Fruit fly (Drosophila melanogaster) whole organism, embryonic: ENCODE data around the gene ssh.

Experiments used
- Adf1 ChIP-seq: fragments of 200-800 bp; sonication (Bioruptor generic); IDR thresholded peaks from 2 replicates; pipeline ENCODE4 v1.3.6; 2022; ENCODE audit warnings: missing biosample characterization, missing genetic modification characterization
- Antp ChIP-seq: fragments of 200-800 bp; sonication (Bioruptor generic); optimal IDR thresholded peaks from 3 replicates; lab custom pipeline; 2016; ENCODE audit warnings: missing biosample characterization, missing genetic modification characterization
- Atf3 ChIP-seq: fragments of 200-800 bp; sonication (Bioruptor generic); optimal IDR thresholded peaks from 3 replicates; lab custom pipeline; 2016; ENCODE audit warnings: missing biosample characterization, missing genetic modification characterization
- Atf6 ChIP-seq: fragments of 200-800 bp; sonication (Bioruptor generic); IDR thresholded peaks from 2 replicates; pipeline ENCODE4 v1.3.6; 2022; ENCODE audit warnings: missing biosample characterization, missing genetic modification characterization
- Bgb ChIP-seq: fragments of 200-800 bp; sonication (Bioruptor generic); IDR thresholded peaks from 2 replicates; pipeline ENCODE4 v1.3.6; 2022; ENCODE audit warnings: missing biosample characterization, missing genetic modification characterization; ENCODE audit not compliant: partially characterized antibody
- BtbVII ChIP-seq: fragments of 200-800 bp; sonication (Bioruptor generic); optimal IDR thresholded peaks from 3 replicates; lab custom pipeline; 2017; ENCODE audit warnings: missing biosample characterization, mild to moderate bottlenecking, missing genetic modification characterization
- Bteb2 ChIP-seq: fragments of 200-800 bp; sonication (Bioruptor generic); optimal IDR thresholded peaks from 2 replicates; lab custom pipeline; 2016; ENCODE audit warnings: missing biosample characterization, missing genetic modification characterization
- CG10431 ChIP-seq: fragments of 200-800 bp; sonication (Bioruptor generic); optimal IDR thresholded peaks from 3 replicates; lab custom pipeline; 2018; ENCODE audit warnings: missing biosample characterization, mild to moderate bottlenecking, missing genetic modification characterization
- CG10979 ChIP-seq: fragments of 200-800 bp; sonication (Bioruptor generic); optimal IDR thresholded peaks from 2 replicates; lab custom pipeline; 2018; ENCODE audit warnings: missing biosample characterization, mild to moderate bottlenecking, missing genetic modification characterization, moderate library complexity
- CG12155 ChIP-seq: fragments of 200-800 bp; sonication (Bioruptor generic); optimal IDR thresholded peaks from 3 replicates; lab custom pipeline; 2016; ENCODE audit warnings: missing biosample characterization, missing genetic modification characterization
- CG12299 ChIP-seq: fragments of 200-800 bp; sonication (Bioruptor generic); optimal IDR thresholded peaks from 2 replicates; lab custom pipeline; 2018; ENCODE audit warnings: missing biosample characterization, mild to moderate bottlenecking, missing genetic modification characterization
- CG12942 ChIP-seq: fragments of 200-800 bp; sonication (Bioruptor generic); optimal IDR thresholded peaks from 3 replicates; lab custom pipeline; 2016; ENCODE audit warnings: missing biosample characterization, missing genetic modification characterization
- CG14667 ChIP-seq: fragments of 200-800 bp; sonication (Bioruptor generic); IDR thresholded peaks from 2 replicates; pipeline ENCODE4 v1.3.6; 2022; ENCODE audit warnings: missing biosample characterization, missing genetic modification characterization
- CG14965 ChIP-seq: fragments of 200-800 bp; sonication (Bioruptor generic); optimal IDR thresholded peaks from 2 replicates; lab custom pipeline; 2016; ENCODE audit warnings: missing biosample characterization, missing genetic modification characterization, borderline replicate concordance
- CG15011 ChIP-seq: fragments of 200-800 bp; sonication (Bioruptor generic); optimal IDR thresholded peaks from 3 replicates; lab custom pipeline; 2018; ENCODE audit warnings: missing biosample characterization, mild to moderate bottlenecking, missing genetic modification characterization
- CG15269 ChIP-seq: fragments of 200-800 bp; sonication (Bioruptor generic); optimal IDR thresholded peaks from 2 replicates; lab custom pipeline; 2018; ENCODE audit warnings: missing biosample characterization, mild to moderate bottlenecking, missing genetic modification characterization, moderate library complexity
- CG15696 ChIP-seq: fragments of 200-800 bp; sonication (Bioruptor generic); optimal IDR thresholded peaks from 2 replicates; lab custom pipeline; 2019; ENCODE audit warnings: missing biosample characterization, mild to moderate bottlenecking, missing genetic modification characterization, moderate library complexity
- CG16863 ChIP-seq: fragments of 200-800 bp; sonication (Bioruptor generic); optimal IDR thresholded peaks from 3 replicates; lab custom pipeline; 2016; ENCODE audit warnings: missing biosample characterization, missing genetic modification characterization
- CG17359 ChIP-seq: fragments of 200-800 bp; sonication (Bioruptor generic); optimal IDR thresholded peaks from 3 replicates; lab custom pipeline; 2018; ENCODE audit warnings: missing biosample characterization, mild to moderate bottlenecking, missing genetic modification characterization, moderate library complexity
- CG18764 ChIP-seq: fragments of 200-800 bp; sonication (Bioruptor generic); optimal IDR thresholded peaks from 3 replicates; lab custom pipeline; 2016; ENCODE audit warnings: missing biosample characterization, missing genetic modification characterization
- CG31441 ChIP-seq: fragments of 200-800 bp; sonication (Bioruptor generic); IDR thresholded peaks from 2 replicates; pipeline ENCODE4 v1.3.6; 2022; ENCODE audit warnings: missing biosample characterization, missing genetic modification characterization
- CG34422 ChIP-seq: fragments of 200-800 bp; sonication (Bioruptor generic); IDR thresholded peaks from 3 replicates; pipeline ENCODE4 v1.3.6; 2022; ENCODE audit warnings: missing biosample characterization, missing genetic modification characterization
- CG3726 ChIP-seq: fragments of 200-800 bp; sonication (Bioruptor generic); IDR thresholded peaks from 3 replicates; pipeline ENCODE4, ENCODE4 v1.3.6; 2022; ENCODE audit warnings: missing biosample characterization, missing genetic modification characterization
- CG8290 ChIP-seq, 3 experiments: fragments of 200-800 bp; sonication (Bioruptor generic); optimal IDR thresholded peaks; 2 replicates each; lab custom pipeline; 2016 to 2019; ENCODE audit warnings: missing biosample characterization in 3 of 3, missing genetic modification characterization in 3 of 3, mild to moderate bottlenecking in 2 of 3, moderate library complexity in 1 of 3
- CG8388 ChIP-seq: fragments of 200-800 bp; sonication (Bioruptor generic); optimal IDR thresholded peaks from 2 replicates; lab custom pipeline; 2019; ENCODE audit warnings: missing biosample characterization, mild to moderate bottlenecking, missing genetic modification characterization, moderate library complexity
- CG8765 ChIP-seq: fragments of 200-800 bp; sonication (Bioruptor generic); IDR thresholded peaks from 2 replicates; pipeline ENCODE4 v1.3.6; 2022; ENCODE audit warnings: missing biosample characterization, missing genetic modification characterization
- CoRest ChIP-seq: fragments of 200-800 bp; sonication (Bioruptor generic); optimal IDR thresholded peaks from 3 replicates; lab custom pipeline; 2018; ENCODE audit warnings: missing biosample characterization, mild to moderate bottlenecking, missing genetic modification characterization, moderate library complexity
- Dad ChIP-seq: fragments of 200-800 bp; sonication (Bioruptor generic); optimal IDR thresholded peaks from 3 replicates; lab custom pipeline; 2016; ENCODE audit warnings: missing biosample characterization, missing genetic modification characterization
- Deaf1 ChIP-seq: fragments of 200-800 bp; optimal IDR thresholded peaks from 3 replicates; lab custom pipeline; 2019; ENCODE audit warnings: missing biosample characterization, mild to moderate bottlenecking, missing genetic modification characterization, moderate library complexity
- Dll ChIP-seq: fragments of 200-800 bp; sonication (Bioruptor generic); IDR thresholded peaks from 4 replicates; pipeline ENCODE4 v1.3.6; 2022; ENCODE audit warnings: missing biosample characterization, missing genetic modification characterization; ENCODE audit not compliant: partially characterized antibody
- Elba2 ChIP-seq: fragments of 200-800 bp; sonication (Bioruptor generic); optimal IDR thresholded peaks from 3 replicates; lab custom pipeline; 2016; ENCODE audit warnings: missing biosample characterization, missing genetic modification characterization
- HHEX ChIP-seq: fragments of 200-800 bp; sonication (Bioruptor generic); optimal IDR thresholded peaks from 3 replicates; lab custom pipeline; 2017; ENCODE audit warnings: missing biosample characterization, mild to moderate bottlenecking, missing genetic modification characterization, missing genetic modification reagents
- HmgD ChIP-seq: fragments of 200-800 bp; sonication (Bioruptor generic); optimal IDR thresholded peaks from 3 replicates; lab custom pipeline; 2016; ENCODE audit warnings: missing biosample characterization, missing genetic modification characterization
- Hr39 ChIP-seq: fragments of >200 bp; optimal IDR thresholded peaks from 2 replicates; lab custom pipeline; 2017
- Nf-YB ChIP-seq: fragments of 200-800 bp; sonication (Bioruptor generic); optimal IDR thresholded peaks from 3 replicates; lab custom pipeline; 2019; ENCODE audit warnings: missing biosample characterization, mild to moderate bottlenecking, missing genetic modification characterization, moderate library complexity
- TFAM ChIP-seq: fragments of 200-800 bp; sonication (Bioruptor generic); optimal IDR thresholded peaks from 2 replicates; lab custom pipeline; 2017; ENCODE audit warnings: missing biosample characterization, missing genetic modification characterization, inconsistent platforms
- YL-1 ChIP-seq: fragments of 200-800 bp; sonication (Bioruptor generic); optimal IDR thresholded peaks from 3 replicates; lab custom pipeline; 2017; ENCODE audit warnings: missing biosample characterization, mild to moderate bottlenecking, missing genetic modification characterization
- abd-A ChIP-seq: fragments of 200-800 bp; sonication (Bioruptor generic); optimal IDR thresholded peaks from 3 replicates; lab custom pipeline; 2019; ENCODE audit warnings: missing biosample characterization, mild to moderate bottlenecking, missing genetic modification characterization, moderate library complexity
- al ChIP-seq: fragments of 200-800 bp; sonication (Bioruptor generic); IDR thresholded peaks from 2 replicates; pipeline ENCODE4 v1.3.6; 2022; ENCODE audit warnings: missing biosample characterization, missing genetic modification characterization
- chn ChIP-seq: fragments of 200-800 bp; sonication (Bioruptor generic); optimal IDR thresholded peaks from 2 replicates; lab custom pipeline; 2016; ENCODE audit warnings: missing biosample characterization, missing genetic modification characterization
- danr ChIP-seq: fragments of 200-800 bp; sonication (Bioruptor generic); IDR thresholded peaks from 2 replicates; pipeline ENCODE4 v1.3.6; 2022; ENCODE audit warnings: missing biosample characterization, missing genetic modification characterization
- dati ChIP-seq: fragments of 200-800 bp; sonication (Bioruptor generic); IDR thresholded peaks from 2 replicates; pipeline ENCODE4 v1.3.6; 2022; ENCODE audit warnings: missing biosample characterization, missing genetic modification characterization
- gt ChIP-seq: fragments of 200-800 bp; sonication (Bioruptor generic); IDR thresholded peaks from 2 replicates; pipeline ENCODE4 v1.3.6; 2022; ENCODE audit warnings: missing biosample characterization, missing genetic modification characterization
- lab ChIP-seq: fragments of 200-800 bp; sonication (Bioruptor generic); optimal IDR thresholded peaks from 3 replicates; lab custom pipeline; 2017; ENCODE audit warnings: missing biosample characterization, missing genetic modification characterization, mild to moderate bottlenecking, moderate library complexity, missing genetic modification reagents
- mirr ChIP-seq: fragments of 200-800 bp; sonication (Bioruptor generic); optimal IDR thresholded peaks from 3 replicates; lab custom pipeline; 2018; ENCODE audit warnings: missing biosample characterization, mild to moderate bottlenecking, missing genetic modification characterization
- nerfin-2 ChIP-seq: fragments of 200-800 bp; sonication (Bioruptor generic); IDR thresholded peaks from 2 replicates; pipeline ENCODE4 v1.3.6; 2022; ENCODE audit warnings: missing biosample characterization, missing genetic modification characterization; ENCODE audit not compliant: partially characterized antibody
- pros ChIP-seq: fragments of 200-800 bp; sonication (Bioruptor generic); optimal IDR thresholded peaks from 3 replicates; lab custom pipeline; 2019; ENCODE audit warnings: missing biosample characterization, mild to moderate bottlenecking, missing genetic modification characterization, moderate library complexity
- sim ChIP-seq: fragments of 200-800 bp; sonication (Bioruptor generic); IDR thresholded peaks from 2 replicates; pipeline ENCODE4 v1.3.6; 2022; ENCODE audit warnings: missing biosample characterization, missing genetic modification characterization
- vvl ChIP-seq: fragments of 200-800 bp; sonication (Bioruptor generic); IDR thresholded peaks from 2 replicates; pipeline ENCODE4 v1.3.6; 2022; ENCODE audit warnings: missing biosample characterization, missing genetic modification characterization
- wek ChIP-seq: fragments of 200-800 bp; sonication (Bioruptor generic); optimal IDR thresholded peaks from 3 replicates; lab custom pipeline; 2018; ENCODE audit warnings: missing biosample characterization, mild to moderate bottlenecking, missing genetic modification characterization, moderate library complexity

ssh gene

dm6 chr3R:24905959-24906634 lies 38.7 kb downstream of the ssh start, which contains the start of gene CG13643 (continued):
- no peak for TF ChIP-seq Nf-YB
- TF ChIP-seq HmgD (GFP tag; lab: Kevin White, UChicago), result no peak
- no peak for TF ChIP-seq Dad
- no peak for TF ChIP-seq CG12942 (GFP tag; lab: Kevin White, UChicago)
- no peak for TF ChIP-seq CG8765
- TF ChIP-seq CG17359 (tag; lab: Kevin White, UChicago), result no peak
- TF ChIP-seq CG12155 (GFP tag; lab: Kevin White, UChicago), result no peak
- TF ChIP-seq CG15011 (GFP tag; lab: Kevin White, UChicago), result no peak
- no peak for TF ChIP-seq CG15696 (tag; lab: Kevin White, UChicago)
- no peak for TF ChIP-seq Atf3 (GFP tag; lab: Kevin White, UChicago)
- no peak for TF ChIP-seq CoRest (tag; lab: Kevin White, UChicago)
- no peak for TF ChIP-seq mirr
- TF ChIP-seq pros, result no peak
- TF ChIP-seq CG8388 (GFP tag; lab: Kevin White, UChicago), result no peak
- TF ChIP-seq YL-1 (GFP tag; lab: Kevin White, UChicago), result no peak
- TF ChIP-seq Deaf1 (tag; lab: Kevin White, UChicago), result peak; percentile 76
- no peak for TF ChIP-seq Bteb2 (GFP tag; lab: Kevin White, UChicago)
- peak; percentile 52 for TF ChIP-seq lab
- TF ChIP-seq CG15269, result peak; percentile 67
- no peak for TF ChIP-seq CG10431
- no peak for TF ChIP-seq nerfin-2
- no peak for TF ChIP-seq CG18764 (GFP tag; lab: Kevin White, UChicago)
- TF ChIP-seq Dll (GFP tag; lab: Robert Waterston, UW), result no peak
- peak; percentile 43 for TF ChIP-seq CG10979 (tag; lab: Kevin White, UChicago)
- TF ChIP-seq CG31441, result peak; percentile 55; the same call in 1 of the 2 replicates
- TF ChIP-seq abd-A (tag; lab: Kevin White, UChicago), result no peak
- TF ChIP-seq CG16863, result no peak
- TF ChIP-seq Atf6 (GFP tag; lab: Robert Waterston, UW), result no peak
- TF ChIP-seq CG12299 (tag; lab: Kevin White, UChicago), result no peak
- no peak for TF ChIP-seq CG14667 (GFP tag; lab: Robert Waterston, UW)
- TF ChIP-seq Adf1, result peak; percentile 34; the same call in 1 of the 2 replicates
- TF ChIP-seq dati, result no peak
- no peak for TF ChIP-seq CG14965 (GFP tag; lab: Kevin White, UChicago)
- TF ChIP-seq vvl, result no peak
- no peak for TF ChIP-seq sim (GFP tag; lab: Robert Waterston, UW)
- TF ChIP-seq gt (GFP tag; lab: Robert Waterston, UW), result no peak
- TF ChIP-seq Bgb (GFP tag; lab: Robert Waterston, UW), result no peak
- no peak for TF ChIP-seq Elba2 (GFP tag; lab: Kevin White, UChicago)
- TF ChIP-seq BtbVII (GFP tag; lab: Kevin White, UChicago), result no peak
- TF ChIP-seq chn (GFP tag; lab: Kevin White, UChicago), result no peak
- TF ChIP-seq CG34422 (GFP tag; lab: Robert Waterston, UW), result no peak
- TF ChIP-seq TFAM, result no peak
- no peak for TF ChIP-seq CG8290 (GFP tag; optimal IDR thresholded peaks at IDR 0.05; lab: Kevin White, UChicago)
- TF ChIP-seq CG8290 (tag; optimal IDR thresholded peaks at IDR 0.05; lab: Kevin White, UChicago), result no peak
- TF ChIP-seq al (GFP tag; lab: Robert Waterston, UW), result no peak
- TF ChIP-seq Hr39 (lab: Kevin White, UChicago), result no peak
- no peak for TF ChIP-seq HHEX (GFP tag; lab: Kevin White, UChicago)
- TF ChIP-seq danr (GFP tag; lab: Robert Waterston, UW), result no peak
- no peak for TF ChIP-seq CG3726
- no peak for TF ChIP-seq wek (GFP tag; lab: Kevin White, UChicago)
- no peak for TF ChIP-seq Antp (GFP tag; lab: Kevin White, UChicago)
